Fruit fly (Drosophila melanogaster): ENCODE results near the gene Obp18a.

The Obp18a gene

DNA sequence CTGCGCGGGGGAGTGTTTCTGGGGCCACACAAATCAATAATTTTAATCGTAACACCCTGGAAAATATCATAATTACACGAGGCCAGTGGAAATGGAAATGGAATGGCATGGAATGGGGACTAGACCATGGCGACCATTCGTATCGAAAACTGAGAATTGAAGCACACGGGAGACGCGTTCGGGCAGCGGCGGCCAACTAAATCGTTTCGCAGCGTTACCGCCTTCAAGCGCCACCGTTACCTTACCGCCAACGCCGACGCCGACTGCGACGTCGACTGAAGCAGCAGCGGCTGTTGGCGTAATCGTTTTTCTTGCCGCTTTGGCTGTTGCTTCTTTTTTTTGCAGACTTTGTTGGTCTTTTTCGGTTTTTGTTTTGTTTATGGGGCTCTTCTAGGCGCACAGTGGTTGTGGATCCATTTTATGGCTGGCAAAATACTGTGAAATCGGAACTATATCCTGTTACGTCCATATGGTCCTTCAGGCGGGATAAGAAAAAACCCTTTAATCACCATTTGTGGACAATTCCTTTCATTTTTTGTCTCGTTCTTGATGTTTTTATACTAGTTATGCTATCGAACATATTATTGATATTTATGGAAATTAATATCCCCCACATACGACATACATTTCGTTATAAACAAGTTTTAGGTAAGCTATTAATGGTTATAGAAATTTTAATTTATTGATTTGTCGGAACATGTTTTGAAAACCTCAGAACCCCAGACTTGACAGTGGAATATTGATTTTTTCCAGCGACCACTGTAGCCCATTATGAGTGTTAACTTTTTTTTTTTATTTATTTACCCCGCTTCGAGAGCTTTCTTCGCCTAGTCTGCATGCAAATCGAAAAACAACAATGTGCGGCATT is 29.7 kb upstream of the Obp18a start (continued):
- TF ChIP-seq Lhr (GFP tag; optimal IDR thresholded peaks at IDR 0.05) (no peak), pb (GFP tag; optimal IDR thresholded peaks at IDR 0.05) (no peak), tin (GFP tag; optimal IDR thresholded peaks at IDR 0.05) (no peak), CG33213 (GFP tag; optimal IDR thresholded peaks at IDR 0.05) (no peak), chif (GFP tag; optimal IDR thresholded peaks at IDR 0.05) (no peak), unpg (GFP tag; optimal IDR thresholded peaks at IDR 0.05) (no peak), Sox100B (GFP tag; optimal IDR thresholded peaks at IDR 0.05) (peak; percentile 32), CG11504 (tag; optimal IDR thresholded peaks at IDR 0.05) (peak; percentile 49), CG15696 (tag; optimal IDR thresholded peaks at IDR 0.05) (no peak), hbn (GFP tag; IDR thresholded peaks at IDR 0.05; ENCODE audit: partially characterized antibody) (no peak), Six4 (GFP tag; optimal IDR thresholded peaks at IDR 0.05) (no peak), CG16863 (GFP tag; optimal IDR thresholded peaks at IDR 0.05) (no peak), prd (optimal IDR thresholded peaks at IDR 0.05) (no peak), prd (GFP tag; IDR thresholded peaks at IDR 0.05) (peak; percentile 46; the same call in 2 of the 3 replicates), CG18619 (GFP tag; optimal IDR thresholded peaks at IDR 0.05) (peak; percentile 40), onecut (GFP tag; IDR thresholded peaks at IDR 0.05) (peak; percentile 57; the same call in 1 of the 2 replicates), CG30431 (GFP tag; optimal IDR thresholded peaks at IDR 0.05) (peak; percentile 8), CG9727 (GFP tag; optimal IDR thresholded peaks at IDR 0.05) (no peak), ara (GFP tag; IDR thresholded peaks at IDR 0.05) (0 out of 2 replicates have a peak, but pooled peaks have one; percentile 12), CG2678 (tag; optimal IDR thresholded peaks at IDR 0.05) (peak; percentile 36), Hey (tag; optimal IDR thresholded peaks at IDR 0.05) (no peak), Stat92E (GFP tag; optimal IDR thresholded peaks at IDR 0.05) (no peak), CG3407 (GFP tag; optimal IDR thresholded peaks at IDR 0.05) (no peak), CG10565 (GFP tag; optimal IDR thresholded peaks at IDR 0.05) (no peak), CG16779 (GFP tag; IDR thresholded peaks at IDR 0.05) (no peak), Taf1 (GFP tag; IDR thresholded peaks at IDR 0.05) (no peak), her (GFP tag; optimal IDR thresholded peaks at IDR 0.05) (no peak), dmrt99B (tag; optimal IDR thresholded peaks at IDR 0.05) (peak; percentile 50), nmo (GFP tag; optimal IDR thresholded peaks at IDR 0.05) (peak; percentile 19), bcd (GFP tag; optimal IDR thresholded peaks at IDR 0.05) (no peak), CG14965 (GFP tag; optimal IDR thresholded peaks at IDR 0.05; ENCODE audit: borderline replicate concordance) (no peak), CG6854 (GFP tag; optimal IDR thresholded peaks at IDR 0.05) (no peak), CG32767 (GFP tag; IDR thresholded peaks at IDR 0.05) (0 out of 2 replicates have a peak, but pooled peaks have one; percentile 17), lov (optimal IDR thresholded peaks at IDR 0.05) (no peak), lov (GFP tag; IDR thresholded peaks at IDR 0.05) (no peak), wor (GFP tag; IDR thresholded peaks at IDR 0.05) (no peak; the same call in 1 of the 2 replicates), CG1603 (tag; optimal IDR thresholded peaks at IDR 0.05) (no peak), CG13424 (tag; optimal IDR thresholded peaks at IDR 0.05) (no peak), Gug (GFP tag; IDR thresholded peaks at IDR 0.05) (no peak), NC2β (GFP tag; optimal IDR thresholded peaks at IDR 0.05) (no peak), CG17359 (tag; optimal IDR thresholded peaks at IDR 0.05) (no peak), CG42726 (GFP tag; IDR thresholded peaks at IDR 0.05; ENCODE audit: partially characterized antibody) (no peak), CG1024 (GFP tag; IDR thresholded peaks at IDR 0.05) (no peak), sima (GFP tag; optimal IDR thresholded peaks at IDR 0.05) (no peak), CG3281 (GFP tag; optimal IDR thresholded peaks at IDR 0.05) (peak; percentile 17), CG6813 (GFP tag; optimal IDR thresholded peaks at IDR 0.05) (no peak), Awh (GFP tag; IDR thresholded peaks at IDR 0.05) (no peak), CG8359 (GFP tag; optimal IDR thresholded peaks at IDR 0.05; ENCODE audit: borderline replicate concordance) (no peak), mirr (GFP tag; optimal IDR thresholded peaks at IDR 0.05) (peak; percentile 14)
